Fruit fly (Drosophila melanogaster): ENCODE results near the gene CG5877.

The CG5877 gene

DNA sequence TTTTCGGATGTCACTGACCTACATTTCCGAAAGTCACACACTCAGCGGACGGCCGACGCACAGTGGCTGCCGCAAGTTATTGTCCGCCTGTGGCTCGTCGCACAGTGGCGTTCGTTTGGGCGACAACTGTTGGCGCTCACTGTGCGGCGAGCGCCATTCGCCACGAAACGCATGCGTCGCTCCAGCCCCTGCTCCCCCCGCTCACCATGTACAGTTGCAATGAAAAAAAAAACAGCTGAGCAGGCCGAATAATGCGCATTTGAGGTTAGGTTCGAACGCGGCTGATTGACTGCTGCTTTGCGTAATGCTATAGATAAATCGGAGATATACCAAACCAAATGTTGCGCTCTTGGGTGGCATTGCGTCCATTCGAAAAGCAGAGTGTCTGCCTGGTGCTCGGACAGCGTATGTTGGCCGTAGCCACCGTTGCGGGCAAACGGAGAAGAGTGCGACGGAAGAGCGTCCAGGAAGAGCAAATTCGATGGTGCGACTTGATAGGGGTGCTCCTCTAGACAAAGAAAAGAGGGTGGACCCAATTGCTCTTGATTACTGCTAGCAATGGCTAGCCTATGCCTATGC is 30.6 kb downstream of the CG5877 start (continued):
- TF ChIP-seq emc (GFP tag; optimal IDR thresholded peaks at IDR 0.05) (peak; percentile 24), CG18476 (GFP tag; optimal IDR thresholded peaks at IDR 0.05) (peak; percentile 53), vfl (GFP tag; optimal IDR thresholded peaks at IDR 0.05) (no peak), Eip74EF (GFP tag; optimal IDR thresholded peaks at IDR 0.05) (peak in 1 of 2 experiments; percentile 59), pan (optimal IDR thresholded peaks at IDR 0.05) (no peak), pan (GFP tag; optimal IDR thresholded peaks at IDR 0.05 in 1 of 2, IDR thresholded peaks at IDR 0.05 in 1 of 2) (peak in 1 of 2 experiments; percentile 91), bab2 (GFP tag; optimal IDR thresholded peaks at IDR 0.05) (peak; percentile 85), Hr3 (GFP tag; optimal IDR thresholded peaks at IDR 0.05) (peak; percentile 94), Myb (GFP tag; optimal IDR thresholded peaks at IDR 0.05) (peak; percentile 71), ato (GFP tag; IDR thresholded peaks at IDR 0.05; ENCODE audit: partially characterized antibody) (peak; percentile 54; the same call in 1 of the 2 replicates), ranshi (GFP tag; IDR thresholded peaks at IDR 0.05) (peak; percentile 88), CG8359 (GFP tag; optimal IDR thresholded peaks at IDR 0.05; ENCODE audit: borderline replicate concordance) (peak; percentile 32), CG7963 (GFP tag; IDR thresholded peaks at IDR 0.05; ENCODE audit: partially characterized antibody) (0 out of 3 replicates have a peak, but pooled peaks have one; percentile 24), sr (GFP tag; IDR thresholded peaks at IDR 0.05) (peak; percentile 86; the same call in 2 of the 3 replicates), mirr (GFP tag; optimal IDR thresholded peaks at IDR 0.05) (peak; percentile 88), btn (GFP tag; optimal IDR thresholded peaks at IDR 0.05) (peak; percentile 65), CG2129 (GFP tag; IDR thresholded peaks at IDR 0.05; ENCODE audit: partially characterized antibody) (no peak), nerfin-1 (tag; optimal IDR thresholded peaks at IDR 0.05) (peak; percentile 49), CG4404 (GFP tag; IDR thresholded peaks at IDR 0.05) (peak; percentile 64), CG3995 (GFP tag; optimal IDR thresholded peaks at IDR 0.05) (peak; percentile 55), pita (GFP tag; optimal IDR thresholded peaks at IDR 0.05) (no peak), Ssrp (tag; optimal IDR thresholded peaks at IDR 0.05) (peak; percentile 33), odd (GFP tag; optimal IDR thresholded peaks at IDR 0.05) (peak; percentile 47), Dref (GFP tag; IDR thresholded peaks at IDR 0.05) (peak; percentile 54), ind (GFP tag; optimal IDR thresholded peaks at IDR 0.05) (peak; percentile 89), sens (GFP tag) (peak; percentile 93), CG17361 (GFP tag; IDR thresholded peaks at IDR 0.05) (peak; percentile 58; the same call in 2 of the 3 replicates), crp (GFP tag; optimal IDR thresholded peaks at IDR 0.05) (peak; percentile 36 to 95), Doc3 (GFP tag; IDR thresholded peaks at IDR 0.05; ENCODE audit: partially characterized antibody) (no peak), zen (tag; optimal IDR thresholded peaks at IDR 0.05) (no peak), jing (GFP tag; optimal IDR thresholded peaks at IDR 0.05) (no peak), CG17568 (GFP tag; optimal IDR thresholded peaks at IDR 0.05) (no peak), CG15514 (GFP tag; optimal IDR thresholded peaks at IDR 0.05) (peak; percentile 90), shn (GFP tag; optimal IDR thresholded peaks at IDR 0.05) (peak; percentile 92), zfh2 (GFP tag; optimal IDR thresholded peaks at IDR 0.05) (peak; percentile 76), p53 (GFP tag; optimal IDR thresholded peaks at IDR 0.05) (peak; percentile 88), bowl (GFP tag; IDR thresholded peaks at IDR 0.05) (peak; percentile 71; the same call in 1 of the 2 replicates), CG12219 (GFP tag; optimal IDR thresholded peaks at IDR 0.05) (peak; percentile 76), Opbp (GFP tag; IDR thresholded peaks at IDR 0.05; ENCODE audit: partially characterized antibody) (peak; percentile 55; the same call in 2 of the 3 replicates), CG32772 (GFP tag; IDR thresholded peaks at IDR 0.05) (peak; percentile 94), H15 (GFP tag; IDR thresholded peaks at IDR 0.05) (peak; percentile 85), CG17186 (GFP tag; optimal IDR thresholded peaks at IDR 0.05) (peak; percentile 94), CG8765 (GFP tag; IDR thresholded peaks at IDR 0.05) (peak; percentile 72), Trl (optimal IDR thresholded peaks at IDR 0.05) (peak in 1 of 2 experiments; percentile 37), Trl (GFP tag; optimal IDR thresholded peaks at IDR 0.05) (peak; percentile 90), HLH3B (GFP tag; IDR thresholded peaks at IDR 0.05) (peak; percentile 86), CG10209 (GFP tag; optimal IDR thresholded peaks at IDR 0.05) (peak; percentile 78), Vsx1 (GFP tag; optimal IDR thresholded peaks at IDR 0.05) (peak; percentile 59), wor (GFP tag; IDR thresholded peaks at IDR 0.05) (peak; percentile 63)

Data from whole organism, embryonic.